Worm (Caenorhabditis elegans) whole organism, L4 larva: ENCODE results near the gene idpp-6.
A peak's percentile ranks its signal among the peaks of the same experiment; 100 is the strongest.

Source experiments
- F37D6.2 ChIP-seq: sonication (generic microtip); optimal IDR thresholded peaks from 2 replicates; lab custom pipeline; 2016; ENCODE audit warnings: mild to moderate bottlenecking, missing genetic modification characterization, missing compliant biosample characterization
- F49E8.2 ChIP-seq: sonication (generic microtip); optimal IDR thresholded peaks from 2 replicates; lab custom pipeline; 2016; ENCODE audit warnings: missing compliant biosample characterization, mild to moderate bottlenecking, missing genetic modification characterization, borderline replicate concordance
- T20F7.1 ChIP-seq: fragments of 200-800 bp; sonication (Bioruptor generic); optimal IDR thresholded peaks from 2 replicates; lab custom pipeline; 2018; ENCODE audit warnings: mild to moderate bottlenecking, missing genetic modification characterization, missing compliant biosample characterization
- Y75B8A.6 ChIP-seq: fragments of 200-800 bp; sonication (Bioruptor generic); IDR thresholded peaks from 2 replicates; pipeline ENCODE4 v1.3.6; 2022; ENCODE audit warnings: missing genetic modification reagents, missing genetic modification characterization, missing compliant biosample characterization
- aha-1 ChIP-seq: fragments of 150-350 bp; peaks from one replicate; lab custom pipeline; 2014; ENCODE audit warnings: missing biosample characterization, missing genetic modification characterization
- arid-1 ChIP-seq: fragments of 200-800 bp; sonication (Bioruptor generic); conservative IDR thresholded peaks from 2 replicates; pipeline ENCODE4 v1.3.6; 2022; ENCODE audit warnings: missing genetic modification reagents, missing genetic modification characterization, missing compliant biosample characterization
- attf-4 ChIP-seq: sonication (generic microtip); optimal IDR thresholded peaks from 3 replicates; lab custom pipeline; 2017; ENCODE audit warnings: missing biosample characterization, missing genetic modification characterization
- ceh-28 ChIP-seq: fragments of 150-350 bp; optimal IDR thresholded peaks from 2 replicates; lab custom pipeline; 2014; ENCODE audit warnings: missing biosample characterization, missing genetic modification reagents, missing genetic modification characterization
- ceh-32 ChIP-seq: sonication (generic microtip); optimal IDR thresholded peaks from 2 replicates; lab custom pipeline; 2016; ENCODE audit warnings: mild to moderate bottlenecking, missing genetic modification characterization, missing compliant biosample characterization; ENCODE audit not compliant: poor library complexity
- ctbp-1 ChIP-seq: fragments of 200-800 bp; sonication (Bioruptor generic); IDR thresholded peaks from 2 replicates; pipeline ENCODE4 v1.3.6; 2022; ENCODE audit warnings: missing genetic modification reagents, missing genetic modification characterization, missing compliant biosample characterization
- daf-16 ChIP-seq, 3 experiments: sonication (generic microtip); optimal IDR thresholded peaks; 2 replicates each; lab custom pipeline; 2016 to 2017; ENCODE audit warnings: missing genetic modification characterization in 3 of 3, missing genetic modification reagents in 3 of 3, mild to moderate bottlenecking in 2 of 3, missing compliant biosample characterization in 2 of 3, missing biosample characterization in 1 of 3, moderate library complexity in 1 of 3
- daf-19 ChIP-seq: fragments of 200-800 bp; sonication (Bioruptor generic); conservative IDR thresholded peaks from 2 replicates; pipeline ENCODE4 v1.3.6; 2022; ENCODE audit warnings: missing genetic modification characterization, missing compliant biosample characterization
- dmd-6 ChIP-seq: fragments of 200-800 bp; sonication (Bioruptor generic); IDR thresholded peaks from 2 replicates; pipeline ENCODE4 v1.3.6; 2022; ENCODE audit warnings: missing genetic modification reagents, missing genetic modification characterization, missing compliant biosample characterization
- dmd-9 ChIP-seq: fragments of 200-800 bp; sonication (Bioruptor generic); IDR thresholded peaks from 2 replicates; pipeline ENCODE4 v1.3.6; 2022; ENCODE audit warnings: missing genetic modification reagents, missing genetic modification characterization, missing compliant biosample characterization
- dve-1 ChIP-seq: sonication (generic microtip); optimal IDR thresholded peaks from 2 replicates; lab custom pipeline; 2017; ENCODE audit warnings: antibody characterized with exemption, mild to moderate bottlenecking, missing genetic modification characterization, missing compliant biosample characterization; ENCODE audit not compliant: insufficient read depth
- hlh-11 ChIP-seq: fragments of 200-800 bp; sonication (Bioruptor generic); optimal IDR thresholded peaks from 2 replicates; lab custom pipeline; 2018; ENCODE audit warnings: mild to moderate bottlenecking, missing genetic modification characterization, missing compliant biosample characterization
- hlh-30 ChIP-seq: sonication (generic microtip); optimal IDR thresholded peaks from 2 replicates; lab custom pipeline; 2017; ENCODE audit warnings: antibody characterized with exemption, mild to moderate bottlenecking, missing genetic modification characterization, missing compliant biosample characterization; ENCODE audit not compliant: insufficient read depth
- lim-7 ChIP-seq: fragments of 200-800 bp; sonication (Bioruptor generic); IDR thresholded peaks from 2 replicates; pipeline ENCODE4 v1.3.6; 2022; ENCODE audit warnings: missing genetic modification characterization, missing compliant biosample characterization
- lin-1 ChIP-seq: fragments of 200-800 bp; sonication (Bioruptor generic); IDR thresholded peaks from 2 replicates; pipeline ENCODE4 v1.3.6; 2022; ENCODE audit warnings: missing genetic modification reagents, missing genetic modification characterization, missing compliant biosample characterization
- lin-15B ChIP-seq: fragments of 150-350 bp; sonication (generic microtip); optimal IDR thresholded peaks from 3 replicates; lab custom pipeline; 2014; ENCODE audit warnings: missing biosample characterization, missing genetic modification characterization
- lir-3 ChIP-seq: sonication (generic microtip); optimal IDR thresholded peaks from 2 replicates; lab custom pipeline; 2016; ENCODE audit warnings: mild to moderate bottlenecking, missing genetic modification characterization, missing compliant biosample characterization
- mdl-1 ChIP-seq, 2 experiments: fragments of 150-350 bp in 1 of 2; sonication (generic microtip) in 1 of 2; optimal IDR thresholded peaks; 2 replicates each; lab custom pipeline; 2014 to 2017; ENCODE audit warnings: missing biosample characterization in 2 of 2, missing genetic modification characterization in 2 of 2
- mdt-29 ChIP-seq: fragments of 200-800 bp; sonication (Bioruptor generic); IDR thresholded peaks from 2 replicates; pipeline ENCODE4 v1.3.6; 2022; ENCODE audit warnings: missing genetic modification reagents, missing genetic modification characterization, missing compliant biosample characterization
- mep-1 ChIP-seq: fragments of 150-350 bp; sonication (generic microtip); optimal IDR thresholded peaks from 3 replicates; lab custom pipeline; 2014; ENCODE audit warnings: missing biosample characterization, missing genetic modification characterization
- mes-2 ChIP-seq: sonication (generic microtip); optimal IDR thresholded peaks from 2 replicates; lab custom pipeline; 2016; ENCODE audit warnings: missing genotype, mild to moderate bottlenecking, missing genetic modification characterization, missing compliant biosample characterization; ENCODE audit not compliant: poor library complexity, severe bottlenecking
- mxl-3 ChIP-seq: fragments of 200-800 bp; sonication (Bioruptor generic); optimal IDR thresholded peaks from 2 replicates; lab custom pipeline; 2018; ENCODE audit warnings: mild to moderate bottlenecking, missing genetic modification characterization, missing compliant biosample characterization
- nhr-10 ChIP-seq: fragments of 150-350 bp; optimal IDR thresholded peaks from 2 replicates; lab custom pipeline; 2014; ENCODE audit warnings: missing biosample characterization, missing genetic modification characterization
- nhr-102 ChIP-seq: sonication (generic microtip); optimal IDR thresholded peaks from 2 replicates; lab custom pipeline; 2016; ENCODE audit warnings: mild to moderate bottlenecking, missing genetic modification characterization, moderate library complexity, missing compliant biosample characterization
- nhr-237 ChIP-seq: sonication (generic microtip); optimal IDR thresholded peaks from 2 replicates; lab custom pipeline; 2017; ENCODE audit warnings: missing biosample characterization, missing genetic modification characterization
- nhr-25 ChIP-seq: sonication (generic microtip); optimal IDR thresholded peaks from 2 replicates; lab custom pipeline; 2017; ENCODE audit warnings: missing genetic modification characterization, mild to moderate bottlenecking, missing compliant biosample characterization, antibody characterized with exemption, moderate library complexity, borderline replicate concordance; ENCODE audit not compliant: insufficient read depth
- nhr-28 ChIP-seq: fragments of 150-350 bp; optimal IDR thresholded peaks from 2 replicates; lab custom pipeline; 2014; ENCODE audit warnings: missing biosample characterization, missing genetic modification characterization
- nhr-48 ChIP-seq: sonication (generic microtip); optimal IDR thresholded peaks from 2 replicates; lab custom pipeline; 2016; ENCODE audit warnings: mild to moderate bottlenecking, missing genetic modification characterization, missing compliant biosample characterization
- nhr-77 ChIP-seq: fragments of 150-350 bp; optimal IDR thresholded peaks from 2 replicates; lab custom pipeline; 2014; ENCODE audit warnings: missing biosample characterization, missing genetic modification characterization
- php-3 ChIP-seq: fragments of 200-800 bp; sonication (Bioruptor generic); IDR thresholded peaks from 2 replicates; pipeline ENCODE4 v1.3.6; 2022; ENCODE audit warnings: missing genetic modification reagents, missing genetic modification characterization, missing compliant biosample characterization
- pqm-1 ChIP-seq: sonication (generic microtip); optimal IDR thresholded peaks from 2 replicates; lab custom pipeline; 2017; ENCODE audit warnings: missing biosample characterization, missing genetic modification characterization
- saeg-2 ChIP-seq: fragments of 200-800 bp; sonication (Bioruptor generic); IDR thresholded peaks from 2 replicates; pipeline ENCODE4 v1.3.6; 2022; ENCODE audit warnings: missing genetic modification reagents, missing genetic modification characterization, missing compliant biosample characterization
- set-16 ChIP-seq: fragments of 200-800 bp; sonication (Bioruptor generic); IDR thresholded peaks from 2 replicates; pipeline ENCODE4 v1.3.6; 2022; ENCODE audit warnings: missing genetic modification reagents, missing genetic modification characterization, missing compliant biosample characterization
- skn-1 ChIP-seq: fragments of 150-350 bp; optimal IDR thresholded peaks from 2 replicates; lab custom pipeline; 2014; ENCODE audit warnings: missing biosample characterization, missing genetic modification characterization
- snpc-4 ChIP-seq: fragments of 150-350 bp; optimal IDR thresholded peaks from 2 replicates; lab custom pipeline; 2014; ENCODE audit warnings: missing biosample characterization, missing genetic modification characterization
- spr-1 ChIP-seq: sonication (generic microtip); optimal IDR thresholded peaks from 2 replicates; lab custom pipeline; 2016; ENCODE audit warnings: mild to moderate bottlenecking, missing genetic modification characterization, missing compliant biosample characterization
- tag-97 ChIP-seq: fragments of 200-800 bp; sonication (Bioruptor generic); IDR thresholded peaks from 2 replicates; pipeline ENCODE4 v1.3.6; 2022; ENCODE audit warnings: missing genetic modification characterization, missing compliant biosample characterization
- tra-1 ChIP-seq: fragments of 200-800 bp; sonication (Bioruptor generic); IDR thresholded peaks from 2 replicates; pipeline ENCODE4 v1.3.6; 2022; ENCODE audit warnings: missing genetic modification reagents, missing genetic modification characterization, missing compliant biosample characterization
- unc-62 ChIP-seq, 3 experiments: fragments of 150-350 bp in 1 of 3; sonication (generic microtip); optimal IDR thresholded peaks in 2 of 3; peaks in 1 of 3; 1 replicate in 1 of 3; 2 replicates in 2 of 3; lab custom pipeline; 2014 to 2017; ENCODE audit warnings: missing biosample characterization in 3 of 3, missing genetic modification characterization in 3 of 3, missing genetic modification reagents in 3 of 3, missing genotype in 1 of 3
- zfp-2 ChIP-seq: sonication (generic microtip); optimal IDR thresholded peaks from 2 replicates; lab custom pipeline; 2016; ENCODE audit warnings: mild to moderate bottlenecking, missing genetic modification characterization, missing compliant biosample characterization

Gene idpp-6

ce11 chrX:6807137-6807861, 24.3 kb downstream of the idpp-6 start (continued):
- no peak for TF ChIP-seq ceh-28
- TF ChIP-seq nhr-237 (tag; lab: Kevin White, UChicago): no peak
- TF ChIP-seq hlh-11 (tag; lab: Kevin White, UChicago): peak; percentile 70
- TF ChIP-seq saeg-2 (GFP tag; lab: Robert Waterston, UW): no peak
- no peak for TF ChIP-seq ctbp-1 (GFP tag; lab: Robert Waterston, UW)
- 0 out of 2 replicates have a peak, but pooled peaks have one; percentile 7 for TF ChIP-seq php-3 (GFP tag; lab: Robert Waterston, UW)
- peak; percentile 2 for TF ChIP-seq nhr-10 (tag; lab: Kevin White, UChicago)
- no peak for TF ChIP-seq arid-1 (GFP tag; lab: Robert Waterston, UW)
- no peak for TF ChIP-seq skn-1
- TF ChIP-seq ceh-32: no peak
- no peak for TF ChIP-seq lir-3 (tag; lab: Kevin White, UChicago)
- TF ChIP-seq nhr-102 (tag; lab: Kevin White, UChicago): peak; percentile 5
- peak in 1 of 2 experiments; percentile 51 for TF ChIP-seq mdl-1 (tag; optimal IDR thresholded peaks at IDR 0.05; lab: Kevin White, UChicago)
- TF ChIP-seq F37D6.2 (tag; lab: Kevin White, UChicago): no peak
- no peak for TF ChIP-seq spr-1
- TF ChIP-seq T20F7.1: peak; percentile 44
- TF ChIP-seq nhr-28 (tag; lab: Kevin White, UChicago): peak; percentile 85
- TF ChIP-seq Y75B8A.6: no peak
- no peak for TF ChIP-seq attf-4 (tag; lab: Kevin White, UChicago)
- TF ChIP-seq daf-16 (GFP tag; optimal IDR thresholded peaks at IDR 0.05; lab: Kevin White, UChicago): no peak
- TF ChIP-seq daf-16 (tag; optimal IDR thresholded peaks at IDR 0.05; lab: Kevin White, UChicago): peak; percentile 83
- peak; percentile 2 for TF ChIP-seq pqm-1 (tag; lab: Kevin White, UChicago)
- TF ChIP-seq lim-7 (GFP tag; lab: Robert Waterston, UW): no peak
- TF ChIP-seq hlh-30 (tag; lab: Kevin White, UChicago): peak; percentile 77
- peak; percentile 6 for TF ChIP-seq nhr-77 (tag; lab: Kevin White, UChicago)
- no peak for TF ChIP-seq daf-19
- no peak for TF ChIP-seq tag-97
- TF ChIP-seq mdt-29 (GFP tag; lab: Robert Waterston, UW): no peak
- peak; percentile 36 for TF ChIP-seq nhr-48 (tag; lab: Kevin White, UChicago)
- TF ChIP-seq snpc-4: no peak
- no peak for TF ChIP-seq zfp-2 (tag; lab: Kevin White, UChicago)
- TF ChIP-seq nhr-25: no peak
- TF ChIP-seq tra-1 (GFP tag; lab: Robert Waterston, UW): peak; percentile 39; the same call in 1 of the 2 replicates
- peak; percentile 52; the same call in 1 of the 2 replicates for TF ChIP-seq dmd-6 (GFP tag; lab: Robert Waterston, UW)

- peak; percentile 7 for TF ChIP-seq aha-1 (tag; lab: Kevin White, UChicago)
- TF ChIP-seq F49E8.2 (tag; lab: Kevin White, UChicago): no peak
- peak in 1 of 2 experiments; percentile 97 for TF ChIP-seq unc-62 (GFP tag; optimal IDR thresholded peaks at IDR 0.05 in 1 of 2; lab: Kevin White, UChicago)
- no peak for TF ChIP-seq unc-62 (tag; optimal IDR thresholded peaks at IDR 0.05; lab: Kevin White, UChicago)
These were observed 25.3 kb downstream of the idpp-6 start for ce11 chrX:6808239-6808638.

ce11 chrX:6808640-6809039, 25.7 kb downstream of the idpp-6 start:
- peak; percentile 53 for TF ChIP-seq mep-1 (tag; lab: Kevin White, UChicago)
- TF ChIP-seq dve-1: peak; percentile 69
- peak; percentile 60 for TF ChIP-seq mxl-3 (GFP tag; lab: Kevin White, UChicago)
- TF ChIP-seq set-16 (GFP tag; lab: Robert Waterston, UW): no peak
- peak; percentile 43 for TF ChIP-seq T20F7.1
- TF ChIP-seq ctbp-1 (GFP tag; lab: Robert Waterston, UW): no peak
- TF ChIP-seq lin-1 (GFP tag; lab: Robert Waterston, UW): no peak
- no peak for TF ChIP-seq dmd-9 (GFP tag; lab: Robert Waterston, UW)
- no peak for TF ChIP-seq php-3 (GFP tag; lab: Robert Waterston, UW)
- TF ChIP-seq lim-7 (GFP tag; lab: Robert Waterston, UW): no peak
- no peak for TF ChIP-seq lin-15B (tag; lab: Kevin White, UChicago)
- no peak for TF ChIP-seq daf-16 (GFP tag; optimal IDR thresholded peaks at IDR 0.05; lab: Kevin White, UChicago)
- peak; percentile 31 for TF ChIP-seq daf-16 (tag; optimal IDR thresholded peaks at IDR 0.05; lab: Kevin White, UChicago)
- TF ChIP-seq dmd-6 (GFP tag; lab: Robert Waterston, UW): peak; percentile 65
- peak; percentile 80 for TF ChIP-seq nhr-28 (tag; lab: Kevin White, UChicago)
- TF ChIP-seq mdl-1 (tag; optimal IDR thresholded peaks at IDR 0.05; lab: Kevin White, UChicago): peak in 1 of 2 experiments; percentile 31
- TF ChIP-seq pqm-1 (tag; lab: Kevin White, UChicago): peak; percentile 26
- peak; percentile 78 for TF ChIP-seq hlh-30 (tag; lab: Kevin White, UChicago)
- peak; percentile 50 for TF ChIP-seq mes-2
- peak; percentile 52 for TF ChIP-seq aha-1 (tag; lab: Kevin White, UChicago)
- TF ChIP-seq nhr-77 (tag; lab: Kevin White, UChicago): no peak
- TF ChIP-seq hlh-11 (tag; lab: Kevin White, UChicago): peak; percentile 62
